Fruit fly (Drosophila melanogaster): ENCODE results near the gene Dph5.

dm6 chr3R:22569888-22570287 lies 13.1 kb downstream of the Dph5 start, which contains the start of gene CG33110:
- TF ChIP-seq usp (GFP tag; optimal IDR thresholded peaks at IDR 0.05), result no peak
- TF ChIP-seq psq (optimal IDR thresholded peaks at IDR 0.05), result no peak

All from whole organism.